Worm (Caenorhabditis elegans) whole organism, L4 larva: ENCODE results near the gene M106.8.

ENCODE experiments used
- ZK337.2 ChIP-seq: fragments of 200-800 bp; sonication (Bioruptor generic); IDR thresholded peaks from 2 replicates; pipeline ENCODE4 v1.3.6; 2022; ENCODE audit warnings: missing genetic modification reagents, missing genetic modification characterization, missing compliant biosample characterization
- ama-1 ChIP-seq: fragments of 150-350 bp; optimal IDR thresholded peaks from 2 replicates; lab custom pipeline; 2014; ENCODE audit warnings: inconsistent platforms, mixed read lengths
- lir-3 ChIP-seq: sonication (generic microtip); optimal IDR thresholded peaks from 2 replicates; lab custom pipeline; 2016; ENCODE audit warnings: mild to moderate bottlenecking, missing genetic modification characterization, missing compliant biosample characterization
- mep-1 ChIP-seq: fragments of 150-350 bp; sonication (generic microtip); optimal IDR thresholded peaks from 3 replicates; lab custom pipeline; 2014; ENCODE audit warnings: missing biosample characterization, missing genetic modification characterization
- nhr-102 ChIP-seq: sonication (generic microtip); optimal IDR thresholded peaks from 2 replicates; lab custom pipeline; 2016; ENCODE audit warnings: mild to moderate bottlenecking, missing genetic modification characterization, moderate library complexity, missing compliant biosample characterization
- nhr-76 ChIP-seq: fragments of 150-350 bp; optimal IDR thresholded peaks from 2 replicates; lab custom pipeline; 2014; ENCODE audit warnings: missing biosample characterization, missing genetic modification characterization
- nhr-77 ChIP-seq: fragments of 150-350 bp; optimal IDR thresholded peaks from 2 replicates; lab custom pipeline; 2014; ENCODE audit warnings: missing biosample characterization, missing genetic modification characterization
- pha-4 ChIP-seq, 2 experiments: fragments of 150-350 bp in 1 of 2; fragments of 200-800 bp in 1 of 2; sonication (Bioruptor generic) in 1 of 2; IDR thresholded peaks in 1 of 2; optimal IDR thresholded peaks in 1 of 2; 2 replicates each; pipeline versions ENCODE4 v1.3.6 to Lab custom; 2014 to 2022; ENCODE audit warnings: missing genetic modification characterization in 2 of 2, missing genetic modification reagents in 2 of 2, missing biosample characterization in 1 of 2, missing compliant biosample characterization in 1 of 2
- php-3 ChIP-seq: fragments of 200-800 bp; sonication (Bioruptor generic); IDR thresholded peaks from 2 replicates; pipeline ENCODE4 v1.3.6; 2022; ENCODE audit warnings: missing genetic modification reagents, missing genetic modification characterization, missing compliant biosample characterization
- zip-11 ChIP-seq: fragments of 200-800 bp; sonication (Bioruptor generic); IDR thresholded peaks from 2 replicates; pipeline ENCODE4 v1.3.6; 2022; ENCODE audit warnings: missing genetic modification characterization, missing compliant biosample characterization

DNA sequence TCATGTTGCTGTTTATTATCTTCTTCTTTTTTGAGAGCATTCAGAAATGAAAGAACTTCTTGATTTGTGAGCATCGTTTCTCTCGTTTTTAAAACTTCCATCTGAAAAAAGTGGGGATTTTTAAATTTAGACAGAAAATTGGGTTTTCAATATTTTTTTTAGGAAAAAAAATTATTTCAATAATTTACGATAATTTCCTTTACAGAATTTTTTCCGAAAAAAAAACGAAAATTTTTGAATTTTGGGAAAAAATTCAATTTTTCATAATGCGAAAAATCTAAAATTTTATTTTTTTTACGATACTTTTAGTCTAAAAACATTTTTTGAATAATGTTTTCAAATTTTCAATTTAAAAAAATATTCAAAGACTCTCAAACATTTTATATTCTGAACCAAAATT, 13.7 kb upstream of the M106.8 start, which contains the start of gene M106.7:
- no peak for TF ChIP-seq php-3 (GFP tag; lab: Robert Waterston, UW)
- no peak for TF ChIP-seq ama-1 (lab: Kevin White, UChicago)
- TF ChIP-seq lir-3 = no peak
- TF ChIP-seq nhr-77 = no peak
- TF ChIP-seq nhr-102 = no peak
- no peak for TF ChIP-seq mep-1 (tag; lab: Kevin White, UChicago)
- TF ChIP-seq nhr-76 (tag; lab: Kevin White, UChicago) = no peak
- no peak for TF ChIP-seq pha-4 (GFP tag; IDR thresholded peaks at IDR 0.05; lab: Robert Waterston, UW)
- TF ChIP-seq pha-4 (tag; optimal IDR thresholded peaks at IDR 0.05; lab: Kevin White, UChicago) = no peak
- TF ChIP-seq zip-11 (GFP tag; lab: Robert Waterston, UW) = no peak
- no peak for TF ChIP-seq ZK337.2 (GFP tag; lab: Robert Waterston, UW)
